Worm (Caenorhabditis elegans): ENCODE data around the gene C29E4.14.

Gene C29E4.14

ce11 chrIII:7909263-7909662, 10.7 kb upstream of the C29E4.14 start, which contains the start of gene ZK688.1:
Gene ZK688.1 (plus strand): TSS chrIII:7909563.
- no peak for TF ChIP-seq nhr-179 (tag; optimal IDR thresholded peaks at IDR 0.05)
- TF ChIP-seq aptf-3 (GFP tag; IDR thresholded peaks at IDR 0.05) = no peak
- TF ChIP-seq ceh-79 (tag; optimal IDR thresholded peaks at IDR 0.05) = no peak
- no peak for TF ChIP-seq attf-6 (GFP tag; IDR thresholded peaks at IDR 0.05)
- no peak for TF ChIP-seq lag-1 (GFP tag; IDR thresholded peaks at IDR 0.05)
- no peak for TF ChIP-seq tbx-9 (tag; optimal IDR thresholded peaks at IDR 0.05; ENCODE audit: borderline replicate concordance)
- no peak for TF ChIP-seq hlh-26 (GFP tag; conservative IDR thresholded peaks at IDR 0.05)

ce11 chrIII:7911621-7912020, 8.3 kb upstream of the C29E4.14 start, which contains the start of gene ZK688.7:
Gene ZK688.7 (minus strand): TSS chrIII:7911634.
- TF ChIP-seq somi-1 (GFP tag; optimal IDR thresholded peaks at IDR 0.05) (no peak), attf-5 (GFP tag; optimal IDR thresholded peaks at IDR 0.05) (peak; percentile 68), nhr-80 (tag; optimal IDR thresholded peaks at IDR 0.05) (peak; percentile 25), hmg-1.2 (GFP tag; IDR thresholded peaks at IDR 0.05) (peak; percentile 85)

- TF ChIP-seq ztf-25 (GFP tag; IDR thresholded peaks at IDR 0.05) (no peak), die-1 (tag; optimal IDR thresholded peaks at IDR 0.05) (no peak), lin-40 (tag; optimal IDR thresholded peaks at IDR 0.05) (no peak), dox-1 (GFP tag; IDR thresholded peaks at IDR 0.05) (no peak), lin-35 (GFP tag; optimal IDR thresholded peaks at IDR 0.05) (no peak), dpff-1 (tag; optimal IDR thresholded peaks at IDR 0.05) (no peak), somi-1 (GFP tag; optimal IDR thresholded peaks at IDR 0.05) (no peak), ztf-28 (GFP tag; IDR thresholded peaks at IDR 0.05) (no peak), aptf-3 (GFP tag; IDR thresholded peaks at IDR 0.05) (no peak), F55B11.4 (tag; optimal IDR thresholded peaks at IDR 0.05; ENCODE audit: borderline replicate concordance, insufficient read depth) (no peak), cebp-2 (GFP tag; IDR thresholded peaks at IDR 0.05) (no peak), hlh-26 (GFP tag; conservative IDR thresholded peaks at IDR 0.05) (no peak), unc-130 (GFP tag; optimal IDR thresholded peaks at IDR 0.05) (no peak), pha-4 (tag; optimal IDR thresholded peaks at IDR 0.05) (no peak), madf-6 (GFP tag; IDR thresholded peaks at IDR 0.05) (no peak), ztf-26 (tag; optimal IDR thresholded peaks at IDR 0.05) (no peak), ceh-40 (GFP tag; IDR thresholded peaks at IDR 0.05) (no peak), cebp-1 (GFP tag; IDR thresholded peaks at IDR 0.05) (no peak), cebp-1 (tag; optimal IDR thresholded peaks at IDR 0.05) (no peak), B0035.1 (tag; optimal IDR thresholded peaks at IDR 0.05) (no peak), atf-7 (tag; optimal IDR thresholded peaks at IDR 0.05) (no peak)
Observed at ce11 chrIII:7913488-7913887, 6.4 kb upstream of the C29E4.14 start, which contains the start of gene ZK688.12. Gene ZK688.12 (minus strand): TSS chrIII:7913588.

ce11 chrIII:7917667-7918066, 2.3 kb upstream of the C29E4.14 start, which contains the start of gene gly-3:
Gene gly-3 (minus strand): TSS chrIII:7917767.
- TF ChIP-seq lir-1 (GFP tag; conservative IDR thresholded peaks at IDR 0.05) (no peak), Y53G8AR.9 (GFP tag; conservative IDR thresholded peaks at IDR 0.05) (no peak), F52B5.7 (tag; optimal IDR thresholded peaks at IDR 0.05) (no peak), fkh-3 (tag; optimal IDR thresholded peaks at IDR 0.05) (no peak), zim-3 (tag; optimal IDR thresholded peaks at IDR 0.05) (no peak), nhr-27 (tag; optimal IDR thresholded peaks at IDR 0.05) (no peak), egl-18 (GFP tag; IDR thresholded peaks at IDR 0.05) (no peak), chd-7 (tag; optimal IDR thresholded peaks at IDR 0.05) (no peak), lin-40 (tag; optimal IDR thresholded peaks at IDR 0.05) (no peak), egl-44 (GFP tag; IDR thresholded peaks at IDR 0.05) (no peak)
